Worm (Caenorhabditis elegans): ENCODE data around the gene sfxn-1.4.

DNA sequence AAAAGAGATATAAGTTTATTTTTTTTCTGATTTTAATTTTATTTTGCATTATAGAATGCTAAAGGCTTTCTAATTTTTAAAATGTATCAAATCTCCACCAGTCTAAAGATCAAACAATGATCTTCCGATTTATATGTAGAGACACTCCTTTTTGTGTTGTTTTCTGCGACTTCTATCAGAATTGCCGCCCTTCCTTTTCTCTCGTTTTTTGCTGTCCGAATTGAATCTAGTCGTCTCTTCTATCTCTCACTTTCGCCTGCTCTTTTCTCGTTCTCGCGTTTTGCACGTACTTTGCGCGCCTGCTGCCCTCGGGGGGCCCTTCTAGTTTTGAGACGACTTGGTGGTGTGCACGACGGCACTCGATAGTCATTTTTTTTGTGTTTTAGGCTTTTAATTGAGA, 43.3 kb upstream of the sfxn-1.4 start:
- TF ChIP-seq W03F9.2 (tag; optimal IDR thresholded peaks at IDR 0.05) (no peak), him-1 (tag; optimal IDR thresholded peaks at IDR 0.05) (no peak)

Data from whole organism, L4/young adult.